Worm (Caenorhabditis elegans): Measurements from ENCODE around the gene C05D11.8.
A peak's percentile ranks its signal among the peaks of the same experiment; 100 is the strongest.

ce11 chrIII:6464113-6464571 is 37.0 kb upstream of the C05D11.8 start:
- TF ChIP-seq dpl-1 (GFP tag; optimal IDR thresholded peaks at IDR 0.05) (peak; percentile 75), snpc-1.2 (GFP tag; IDR thresholded peaks at IDR 0.05) (peak; percentile 77), zfp-3 (GFP tag; conservative IDR thresholded peaks at IDR 0.05) (peak; percentile 87; the same call in 1 of the 2 replicates), daf-12 (tag; optimal IDR thresholded peaks at IDR 0.05) (no peak), ceh-82 (tag; optimal IDR thresholded peaks at IDR 0.05) (no peak), mxl-3 (GFP tag; optimal IDR thresholded peaks at IDR 0.05) (peak; percentile 83), lsy-2 (tag; optimal IDR thresholded peaks at IDR 0.05) (peak; percentile 22 to 78), aly-2 (tag; optimal IDR thresholded peaks at IDR 0.05) (no peak)

Data from whole organism, L4 larva.